Worm (Caenorhabditis elegans): ENCODE measurements around the gene fbxa-160.

- TF ChIP-seq ama-1 (optimal IDR thresholded peaks at IDR 0.05) (no peak), hmg-4 (GFP tag; optimal IDR thresholded peaks at IDR 0.05) (no peak), ceh-13 (GFP tag; optimal IDR thresholded peaks at IDR 0.05) (no peak), tbx-37 (GFP tag; conservative IDR thresholded peaks at IDR 0.05) (no peak), flt-1 (GFP tag; IDR thresholded peaks at IDR 0.05) (no peak), ceh-36 (tag; optimal IDR thresholded peaks at IDR 0.05) (no peak), F13C5.2 (tag; optimal IDR thresholded peaks at IDR 0.05) (no peak), hmbx-1 (tag; optimal IDR thresholded peaks at IDR 0.05) (no peak)
These were observed 3.3 kb downstream of the fbxa-160 start, which contains the start of gene fbxa-158 for ce11 chrII:1621180-1621579.
